Worm (Caenorhabditis elegans) whole organism, L1 larva: Measurements from ENCODE around the gene lec-3.

Experiments
- alr-1 ChIP-seq: fragments of 200-800 bp; sonication (Bioruptor generic); optimal IDR thresholded peaks from 2 replicates; lab custom pipeline; 2018; ENCODE audit warnings: borderline replicate concordance, mild to moderate bottlenecking, missing genetic modification characterization, missing compliant biosample characterization
- ama-1 ChIP-seq: fragments of 150-350 bp; optimal IDR thresholded peaks from 2 replicates; lab custom pipeline; 2014
- blmp-1 ChIP-seq: fragments of 150-350 bp; optimal IDR thresholded peaks from 2 replicates; lab custom pipeline; 2014; ENCODE audit warnings: missing biosample characterization, missing genetic modification characterization
- ces-1 ChIP-seq: fragments of 150-350 bp; optimal IDR thresholded peaks from 2 replicates; lab custom pipeline; 2014; ENCODE audit warnings: missing biosample characterization, missing genetic modification reagents, missing genetic modification characterization
- elt-3 ChIP-seq, 6 experiments: fragments of 150-350 bp in 1 of 6; sonication (generic microtip); optimal IDR thresholded peaks; 2 replicates each; lab custom pipeline; 2017 to 2018; ENCODE audit warnings: missing biosample characterization in 6 of 6, missing genetic modification characterization in 6 of 6, inconsistent platforms in 1 of 6
- ets-5 ChIP-seq: fragments of 200-800 bp; sonication (Bioruptor generic); IDR thresholded peaks from 2 replicates; pipeline ENCODE4 v1.3.6; 2022; ENCODE audit warnings: missing genetic modification characterization, missing compliant biosample characterization
- fkh-10 ChIP-seq: sonication (generic microtip); optimal IDR thresholded peaks from 2 replicates; lab custom pipeline; 2017; ENCODE audit warnings: missing biosample characterization, missing genetic modification reagents, missing genetic modification characterization
- fkh-4 ChIP-seq: sonication (generic microtip); optimal IDR thresholded peaks from 2 replicates; lab custom pipeline; 2016; ENCODE audit warnings: missing compliant biosample characterization, missing genetic modification characterization, borderline replicate concordance
- lin-13 ChIP-seq: fragments of 150-350 bp; optimal IDR thresholded peaks from 2 replicates; lab custom pipeline; 2014; ENCODE audit warnings: missing biosample characterization, missing genetic modification reagents, missing genetic modification characterization
- nhr-28 ChIP-seq: fragments of 150-350 bp; optimal IDR thresholded peaks from 2 replicates; lab custom pipeline; 2014; ENCODE audit warnings: missing biosample characterization, missing genetic modification characterization
- nhr-85 ChIP-seq: sonication (generic microtip); peaks from one replicate; lab custom pipeline; 2016; ENCODE audit warnings: missing genetic modification characterization, inconsistent platforms, missing compliant biosample characterization
- snpc-4 ChIP-seq: fragments of 150-350 bp; optimal IDR thresholded peaks from 2 replicates; lab custom pipeline; 2014; ENCODE audit warnings: missing biosample characterization, missing genetic modification characterization
- tlp-1 ChIP-seq: fragments of 150-350 bp; optimal IDR thresholded peaks from 2 replicates; lab custom pipeline; 2014; ENCODE audit warnings: missing biosample characterization, missing genetic modification characterization
- unc-62 ChIP-seq: fragments of 150-350 bp; optimal IDR thresholded peaks from 2 replicates; lab custom pipeline; 2014; ENCODE audit warnings: missing biosample characterization, missing genetic modification reagents, missing genetic modification characterization

ce11 chrII:9994679-9995078, 3.8 kb downstream of the lec-3 start:
- TF ChIP-seq fkh-10 (GFP tag; lab: Kevin White, UChicago) (no peak), alr-1 (tag; lab: Kevin White, UChicago) (no peak), lin-13 (no peak), unc-62 (no peak), fkh-4 (tag; lab: Kevin White, UChicago) (no peak), snpc-4 (tag; lab: Kevin White, UChicago) (no peak), tlp-1 (tag; lab: Kevin White, UChicago) (no peak), blmp-1 (tag; lab: Kevin White, UChicago) (no peak), ama-1 (lab: Kevin White, UChicago) (no peak), nhr-28 (tag; lab: Kevin White, UChicago) (no peak), ets-5 (GFP tag; lab: Robert Waterston, UW) (no peak), nhr-85 (tag; lab: Kevin White, UChicago) (no peak), ces-1 (GFP tag; lab: Kevin White, UChicago) (no peak), elt-3 (tag; optimal IDR thresholded peaks at IDR 0.05; lab: Kevin White, UChicago) (no peak)
